Fruit fly (Drosophila melanogaster) whole organism, pupa: ENCODE results near the gene CG8641.
A peak's percentile ranks its signal among the peaks of the same experiment; 100 is the strongest.

Experiments used
- CG17806 ChIP-seq: fragments of 200-800 bp; sonication (Bioruptor generic); optimal IDR thresholded peaks from 2 replicates; lab custom pipeline; 2018; ENCODE audit warnings: missing biosample characterization, mild to moderate bottlenecking, missing genetic modification characterization, moderate library complexity
- CG9948 ChIP-seq: fragments of 200-800 bp; sonication (Bioruptor generic); optimal IDR thresholded peaks from 2 replicates; lab custom pipeline; 2018; ENCODE audit warnings: missing biosample characterization, mild to moderate bottlenecking, missing genetic modification characterization, moderate library complexity
- Pif1A ChIP-seq: fragments of 200-800 bp; sonication (Bioruptor generic); optimal IDR thresholded peaks from 3 replicates; lab custom pipeline; 2016; ENCODE audit warnings: missing biosample characterization, missing genetic modification characterization
- Pif1B ChIP-seq: fragments of 200-800 bp; sonication (Bioruptor generic); optimal IDR thresholded peaks from 3 replicates; lab custom pipeline; 2016; ENCODE audit warnings: missing biosample characterization, missing genetic modification characterization
- gl ChIP-seq: fragments of 200-800 bp; sonication (Bioruptor generic); optimal IDR thresholded peaks from 2 replicates; lab custom pipeline; 2018; ENCODE audit warnings: missing biosample characterization, mild to moderate bottlenecking, missing genetic modification characterization

DNA sequence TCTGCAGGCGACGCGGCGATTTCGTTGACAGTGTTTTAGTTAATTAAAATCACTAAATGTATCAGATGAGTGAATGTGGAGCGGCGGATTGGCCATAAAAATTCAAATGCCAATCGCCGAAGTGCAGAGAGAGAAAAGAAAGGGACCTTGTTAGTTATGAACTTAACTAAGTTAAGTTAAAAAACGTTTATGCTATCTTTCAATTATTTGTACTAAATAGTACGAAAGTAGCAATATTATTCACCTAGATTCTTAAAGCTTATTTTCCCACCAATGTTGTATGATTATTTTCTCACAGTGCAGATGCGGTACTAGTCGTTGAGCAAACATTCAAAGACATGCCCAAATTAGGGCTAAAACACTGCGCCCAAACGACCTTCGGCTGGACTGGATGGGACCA is 13.5 kb upstream of the CG8641 start:
- TF ChIP-seq CG9948 (tag; lab: Kevin White, UChicago) (peak; percentile 44), Pif1A (GFP tag; lab: Kevin White, UChicago) (peak; percentile 45), gl (tag; lab: Kevin White, UChicago) (no peak), Pif1B (no peak), CG17806 (tag; lab: Kevin White, UChicago) (peak; percentile 47)
